Worm (Caenorhabditis elegans): ENCODE data around the gene ltah-1.2.

ltah-1.2 gene

ce11 chrIV:3648634-3649240 is 35.9 kb upstream of the ltah-1.2 start, which contains the start of gene CC8.2:
CC8.2 (minus strand) TSS chrIV:3648684.
- TF ChIP-seq syd-9 (tag; optimal IDR thresholded peaks at IDR 0.05) (no peak), elt-2 (tag; optimal IDR thresholded peaks at IDR 0.05) (peak; percentile 51), pha-4 (tag; optimal IDR thresholded peaks at IDR 0.05) (no peak), ceh-34 (tag; optimal IDR thresholded peaks at IDR 0.05) (no peak), C08G9.2 (tag; optimal IDR thresholded peaks at IDR 0.05) (no peak), ceh-18 (tag; optimal IDR thresholded peaks at IDR 0.05) (peak; percentile 14), C38D4.7 (GFP tag; optimal IDR thresholded peaks at IDR 0.05) (no peak), pqm-1 (tag; optimal IDR thresholded peaks at IDR 0.05) (peak; percentile 2)

ce11 chrIV:3647551-3647950 is 34.7 kb upstream of the ltah-1.2 start:
- peak; percentile 3 for TF ChIP-seq ceh-18 (tag; optimal IDR thresholded peaks at IDR 0.05)
- no peak for TF ChIP-seq hlh-15 (tag; optimal IDR thresholded peaks at IDR 0.05)
- peak; percentile 10 for TF ChIP-seq unc-55 (GFP tag; optimal IDR thresholded peaks at IDR 0.05)
- TF ChIP-seq ets-4 (tag; optimal IDR thresholded peaks at IDR 0.05): no peak
- TF ChIP-seq madf-2 (tag; optimal IDR thresholded peaks at IDR 0.05): no peak
- no peak for TF ChIP-seq C38D4.7 (GFP tag; optimal IDR thresholded peaks at IDR 0.05)
- no peak for TF ChIP-seq unc-42 (tag; optimal IDR thresholded peaks at IDR 0.05)
- TF ChIP-seq ceh-6 (GFP tag; optimal IDR thresholded peaks at IDR 0.05): no peak
- no peak for TF ChIP-seq ceh-31 (tag; optimal IDR thresholded peaks at IDR 0.05)
- no peak for TF ChIP-seq hlh-6 (tag; optimal IDR thresholded peaks at IDR 0.05)
- no peak for TF ChIP-seq ahr-1 (tag; optimal IDR thresholded peaks at IDR 0.05)
- TF ChIP-seq rnt-1 (tag; optimal IDR thresholded peaks at IDR 0.05): no peak
- TF ChIP-seq fkh-6 (tag; optimal IDR thresholded peaks at IDR 0.05): no peak
- TF ChIP-seq tbx-7 (tag; optimal IDR thresholded peaks at IDR 0.05): no peak

ce11 chrIV:3646338-3647154 is 33.7 kb upstream of the ltah-1.2 start:
- TF ChIP-seq ceh-19 (GFP tag; optimal IDR thresholded peaks at IDR 0.05) (no peak), elt-4 (tag; optimal IDR thresholded peaks at IDR 0.05) (peak; percentile 60), hlh-13 (GFP tag; optimal IDR thresholded peaks at IDR 0.05) (no peak), ahr-1 (tag; optimal IDR thresholded peaks at IDR 0.05) (no peak), pqm-1 (tag; optimal IDR thresholded peaks at IDR 0.05) (no peak)

- no peak for TF ChIP-seq eyg-1 (tag; optimal IDR thresholded peaks at IDR 0.05)
- no peak for TF ChIP-seq hlh-8 (tag; optimal IDR thresholded peaks at IDR 0.05)
- TF ChIP-seq pha-2 (tag; optimal IDR thresholded peaks at IDR 0.05): no peak
- TF ChIP-seq ttx-3 (tag; optimal IDR thresholded peaks at IDR 0.05): no peak
- TF ChIP-seq fkh-10 (GFP tag; optimal IDR thresholded peaks at IDR 0.05): no peak
These were observed 32.6 kb upstream of the ltah-1.2 start for ce11 chrIV:3645487-3645886.

- TF ChIP-seq unc-86 (tag; optimal IDR thresholded peaks at IDR 0.05) (no peak), ceh-24 (tag; optimal IDR thresholded peaks at IDR 0.05) (no peak), hlh-13 (GFP tag; optimal IDR thresholded peaks at IDR 0.05) (no peak), tbx-7 (tag; optimal IDR thresholded peaks at IDR 0.05) (no peak), ceh-31 (tag; optimal IDR thresholded peaks at IDR 0.05) (no peak), ceh-9 (tag; optimal IDR thresholded peaks at IDR 0.05) (no peak), tbx-2 (tag; optimal IDR thresholded peaks at IDR 0.05) (no peak), ceh-30 (tag; optimal IDR thresholded peaks at IDR 0.05) (no peak), ref-2 (tag; optimal IDR thresholded peaks at IDR 0.05) (no peak), lin-11 (tag; optimal IDR thresholded peaks at IDR 0.05) (no peak), hlh-8 (tag; optimal IDR thresholded peaks at IDR 0.05) (no peak)
These were observed 32.0 kb upstream of the ltah-1.2 start for ce11 chrIV:3644863-3645378.
